Worm (Caenorhabditis elegans) whole organism, L1 larva: Measurements from ENCODE around the gene sec-31.
"Not testable (repeated sequence)": the region's sequence is repeated elsewhere in the genome, so short reads cannot be mapped to it uniquely, and the experiment has no call there.

Experiments
- F16B12.6 ChIP-seq: fragments of 150-350 bp; optimal IDR thresholded peaks from 2 replicates; lab custom pipeline; 2014; ENCODE audit warnings: missing biosample characterization, missing genetic modification characterization
- Y116A8C.19 ChIP-seq: sonication (generic microtip); optimal IDR thresholded peaks from 2 replicates; lab custom pipeline; 2016; ENCODE audit warnings: missing compliant biosample characterization, missing genetic modification characterization, borderline replicate concordance
- aha-1 ChIP-seq: fragments of 150-350 bp; optimal IDR thresholded peaks from 2 replicates; lab custom pipeline; 2014; ENCODE audit warnings: missing biosample characterization, missing genetic modification characterization
- alr-1 ChIP-seq: fragments of 200-800 bp; sonication (Bioruptor generic); optimal IDR thresholded peaks from 2 replicates; lab custom pipeline; 2018; ENCODE audit warnings: borderline replicate concordance, mild to moderate bottlenecking, missing genetic modification characterization, missing compliant biosample characterization
- aly-2 ChIP-seq: fragments of 150-350 bp; optimal IDR thresholded peaks from 2 replicates; lab custom pipeline; 2014; ENCODE audit warnings: missing biosample characterization, missing genetic modification characterization
- ama-1 ChIP-seq: fragments of 150-350 bp; optimal IDR thresholded peaks from 2 replicates; lab custom pipeline; 2014
- ceh-88 ChIP-seq: fragments of 200-800 bp; sonication (Bioruptor generic); IDR thresholded peaks from 2 replicates; pipeline ENCODE4 v1.3.6; 2022; ENCODE audit warnings: missing genetic modification characterization, missing compliant biosample characterization
- efl-1 ChIP-seq, 4 experiments: fragments of 150-350 bp; optimal IDR thresholded peaks in 3 of 4; peaks in 1 of 4; 1 replicate in 1 of 4; 2 replicates in 3 of 4; lab custom pipeline; 2014; ENCODE audit warnings: missing biosample characterization in 2 of 4, missing genetic modification characterization in 2 of 4, missing genetic modification reagents in 2 of 4
- egl-13 ChIP-seq: sonication (generic microtip); optimal IDR thresholded peaks from 2 replicates; lab custom pipeline; 2016; ENCODE audit warnings: missing genotype, missing genetic modification reagents, missing genetic modification characterization, missing compliant biosample characterization
- egl-27 ChIP-seq, 2 experiments: fragments of 150-350 bp in 1 of 2; sonication (generic microtip); optimal IDR thresholded peaks; 3 replicates each; lab custom pipeline; 2017 to 2018; ENCODE audit warnings: missing biosample characterization in 2 of 2, missing genetic modification characterization in 2 of 2, missing genetic modification reagents in 2 of 2
- elt-2 ChIP-seq: sonication (generic microtip); optimal IDR thresholded peaks from 2 replicates; lab custom pipeline; 2016; ENCODE audit warnings: missing genetic modification characterization, mild to moderate bottlenecking, inconsistent platforms, missing compliant biosample characterization, missing genetic modification reagents
- fkh-8 ChIP-seq: sonication (generic microtip); optimal IDR thresholded peaks from 2 replicates; lab custom pipeline; 2016; ENCODE audit warnings: mild to moderate bottlenecking, missing genetic modification characterization, missing compliant biosample characterization
- hlh-4 ChIP-seq: sonication (generic microtip); optimal IDR thresholded peaks from 2 replicates; lab custom pipeline; 2016; ENCODE audit warnings: mild to moderate bottlenecking, missing genetic modification characterization, missing compliant biosample characterization
- hpl-2 ChIP-seq: fragments of 150-350 bp; optimal IDR thresholded peaks from 2 replicates; lab custom pipeline; 2014; ENCODE audit warnings: missing biosample characterization, missing genetic modification reagents, missing genetic modification characterization
- lin-15B ChIP-seq: fragments of 150-350 bp; sonication (generic microtip); optimal IDR thresholded peaks from 3 replicates; lab custom pipeline; 2014; ENCODE audit warnings: missing biosample characterization, missing genetic modification characterization
- lin-35 ChIP-seq, 2 experiments: fragments of 150-350 bp; optimal IDR thresholded peaks; 2 replicates each; lab custom pipeline; 2014; ENCODE audit warnings: missing biosample characterization in 2 of 2, missing genetic modification characterization in 2 of 2, missing genetic modification reagents in 2 of 2
- mab-9 ChIP-seq: fragments of 200-800 bp; sonication (Bioruptor generic); IDR thresholded peaks from 2 replicates; pipeline ENCODE4 v1.3.6; 2022; ENCODE audit warnings: missing genetic modification reagents, missing genetic modification characterization, missing compliant biosample characterization
- mdl-1 ChIP-seq, 2 experiments: fragments of 150-350 bp; optimal IDR thresholded peaks; 2 replicates each; lab custom pipeline; 2014 to 2017; ENCODE audit warnings: missing biosample characterization in 2 of 2, missing genetic modification characterization in 2 of 2, inconsistent platforms in 1 of 2
- mef-2 ChIP-seq: fragments of 150-350 bp; optimal IDR thresholded peaks from 2 replicates; lab custom pipeline; 2014; ENCODE audit warnings: missing biosample characterization, missing genetic modification characterization
- nhr-19 ChIP-seq: fragments of 200-800 bp; sonication (Bioruptor generic); conservative IDR thresholded peaks from 2 replicates; pipeline ENCODE4 v1.3.6; 2022; ENCODE audit warnings: missing genetic modification characterization, missing compliant biosample characterization
- nhr-71 ChIP-seq: sonication (generic microtip); optimal IDR thresholded peaks from 2 replicates; lab custom pipeline; 2016; ENCODE audit warnings: mild to moderate bottlenecking, missing genetic modification characterization, moderate library complexity, missing compliant biosample characterization
- nhr-76 ChIP-seq: sonication (generic microtip); optimal IDR thresholded peaks from 2 replicates; lab custom pipeline; 2017; ENCODE audit warnings: missing biosample characterization, missing genetic modification characterization
- nhr-84 ChIP-seq: sonication (generic microtip); optimal IDR thresholded peaks from 2 replicates; lab custom pipeline; 2017; ENCODE audit warnings: missing biosample characterization, missing genetic modification characterization
- nhr-85 ChIP-seq: sonication (generic microtip); peaks from one replicate; lab custom pipeline; 2016; ENCODE audit warnings: missing genetic modification characterization, inconsistent platforms, missing compliant biosample characterization
- nhr-90 ChIP-seq: sonication (generic microtip); optimal IDR thresholded peaks from 2 replicates; lab custom pipeline; 2016; ENCODE audit warnings: mild to moderate bottlenecking, missing genetic modification characterization, missing compliant biosample characterization; ENCODE audit not compliant: poor library complexity
- pax-3 ChIP-seq: fragments of 200-800 bp; sonication (Bioruptor generic); optimal IDR thresholded peaks from 2 replicates; lab custom pipeline; 2018; ENCODE audit warnings: mild to moderate bottlenecking, missing genetic modification characterization, moderate library complexity, missing compliant biosample characterization
- pqm-1 ChIP-seq: sonication (generic microtip); optimal IDR thresholded peaks from 3 replicates; lab custom pipeline; 2017; ENCODE audit warnings: missing biosample characterization, missing genetic modification characterization
- snu-23 ChIP-seq: sonication (generic microtip); optimal IDR thresholded peaks from 2 replicates; lab custom pipeline; 2016; ENCODE audit warnings: missing genetic modification characterization, missing compliant biosample characterization
- sptf-1 ChIP-seq: fragments of 150-350 bp; optimal IDR thresholded peaks from 2 replicates; lab custom pipeline; 2014; ENCODE audit warnings: missing biosample characterization, missing genetic modification characterization
- tbx-2 ChIP-seq: sonication (generic microtip); optimal IDR thresholded peaks from 2 replicates; lab custom pipeline; 2016; ENCODE audit warnings: missing genetic modification characterization, missing compliant biosample characterization
- unc-62 ChIP-seq: fragments of 150-350 bp; optimal IDR thresholded peaks from 2 replicates; lab custom pipeline; 2014; ENCODE audit warnings: missing biosample characterization, missing genetic modification reagents, missing genetic modification characterization
- unc-86 ChIP-seq: sonication (generic microtip); optimal IDR thresholded peaks from 2 replicates; lab custom pipeline; 2016; ENCODE audit warnings: missing genetic modification characterization, missing compliant biosample characterization
- zag-1 ChIP-seq: fragments of 150-350 bp; optimal IDR thresholded peaks from 2 replicates; lab custom pipeline; 2014; ENCODE audit warnings: missing biosample characterization, missing genetic modification characterization
- zip-4 ChIP-seq: fragments of 200-800 bp; sonication (Bioruptor generic); optimal IDR thresholded peaks from 2 replicates; lab custom pipeline; 2018; ENCODE audit warnings: mild to moderate bottlenecking, missing genetic modification characterization, moderate library complexity, missing compliant biosample characterization

sec-31 gene

ce11 chrIV:11371645-11372044, at the start of gene sec-31 (continued):
- TF ChIP-seq lin-35 (GFP tag; optimal IDR thresholded peaks at IDR 0.05; lab: Kevin White, UChicago) (peak; percentile 49 to 85), ama-1 (lab: Kevin White, UChicago) (no peak), snu-23 (GFP tag; lab: Kevin White, UChicago) (no peak), nhr-90 (tag; lab: Kevin White, UChicago) (no peak), ceh-88 (GFP tag; lab: Robert Waterston, UW) (no peak), nhr-84 (tag; lab: Kevin White, UChicago) (no peak), zag-1 (tag; lab: Kevin White, UChicago) (no peak), nhr-85 (tag; lab: Kevin White, UChicago) (no peak), mef-2 (no peak), nhr-76 (tag; lab: Kevin White, UChicago) (no peak), sptf-1 (tag; lab: Kevin White, UChicago) (no peak), unc-62 (GFP tag; lab: Kevin White, UChicago) (no peak), aha-1 (tag; lab: Kevin White, UChicago) (no peak)
- TF ChIP-seq, all 84 proteins: peak for 8

ce11 chrIV:11416724-11417123, 45.1 kb upstream of the sec-31 start, which contains the start of gene F22B3.5:
Gene F22B3.5 (minus strand): TSS chrIV:11416824.
- TF ChIP-seq mab-9 (GFP tag; lab: Robert Waterston, UW); hpl-2 (GFP tag; lab: Kevin White, UChicago); F16B12.6: not testable (repeated sequence)

- TF ChIP-seq egl-13 (tag; lab: Kevin White, UChicago): no peak
- no peak for TF ChIP-seq efl-1 (optimal IDR thresholded peaks at IDR 0.05; lab: Kevin White, UChicago)
- no peak for TF ChIP-seq efl-1 (GFP tag; optimal IDR thresholded peaks at IDR 0.05 in 1 of 2; lab: Kevin White, UChicago)
- no peak for TF ChIP-seq elt-2 (tag; lab: Kevin White, UChicago)
Measured at ce11 chrIV:11414920-11415319, 43.3 kb upstream of the sec-31 start, which contains the start of gene F22B3.10. Gene F22B3.10 (minus strand): TSS chrIV:11415020.

- TF ChIP-seq mdl-1 (tag; optimal IDR thresholded peaks at IDR 0.05; lab: Kevin White, UChicago): no peak
- no peak for TF ChIP-seq nhr-71 (tag; lab: Kevin White, UChicago)
- no peak for TF ChIP-seq tbx-2 (tag; lab: Kevin White, UChicago)
- TF ChIP-seq aha-1 (tag; lab: Kevin White, UChicago): no peak
- no peak for TF ChIP-seq pqm-1 (tag; lab: Kevin White, UChicago)
- TF ChIP-seq alr-1 (tag; lab: Kevin White, UChicago): no peak
- no peak for TF ChIP-seq pax-3 (tag; lab: Kevin White, UChicago)
- no peak for TF ChIP-seq nhr-76 (tag; lab: Kevin White, UChicago)
- no peak for TF ChIP-seq hlh-4 (tag; lab: Kevin White, UChicago)
- TF ChIP-seq unc-86 (tag; lab: Kevin White, UChicago): no peak
- TF ChIP-seq fkh-8: no peak
- no peak for TF ChIP-seq zip-4 (GFP tag; lab: Kevin White, UChicago)
- no peak for TF ChIP-seq nhr-19 (GFP tag; lab: Robert Waterston, UW)
- no peak for TF ChIP-seq lin-15B
- TF ChIP-seq Y116A8C.19 (tag; lab: Kevin White, UChicago): no peak
- TF ChIP-seq aly-2 (tag; lab: Kevin White, UChicago): no peak
- TF ChIP-seq egl-27 (tag; optimal IDR thresholded peaks at IDR 0.05; lab: Kevin White, UChicago): no peak
- TF ChIP-seq, all 84 proteins: peak for 0
Measured at ce11 chrIV:11410084-11410483, 38.5 kb upstream of the sec-31 start, which contains the start of gene gfat-2. Gene gfat-2 (plus strand): TSS chrIV:11410228.
